Fruit fly (Drosophila melanogaster): ENCODE measurements around the gene Culd.
A peak's percentile ranks its signal among the peaks of the same experiment; 100 is the strongest.

Culd gene

dm6 chr3L:8358138-8358537 lies 2.0 kb upstream of the Culd start:
- peak in 1 of 2 experiments; percentile 39 for TF ChIP-seq foxo (GFP tag; optimal IDR thresholded peaks at IDR 0.05)
- TF ChIP-seq OdsH (GFP tag; optimal IDR thresholded peaks at IDR 0.05): peak; percentile 7
- TF ChIP-seq CG9705 (GFP tag; optimal IDR thresholded peaks at IDR 0.05): peak; percentile 7
- no peak for TF ChIP-seq fru (GFP tag; optimal IDR thresholded peaks at IDR 0.05)
- no peak for TF ChIP-seq Abd-B (GFP tag; optimal IDR thresholded peaks at IDR 0.05)
- TF ChIP-seq dmrt93B (GFP tag; optimal IDR thresholded peaks at IDR 0.05): no peak
- TF ChIP-seq jim (GFP tag; optimal IDR thresholded peaks at IDR 0.05): no peak
- no peak for TF ChIP-seq Sp1 (GFP tag; optimal IDR thresholded peaks at IDR 0.05)
- TF ChIP-seq Vsx2 (GFP tag; optimal IDR thresholded peaks at IDR 0.05; ENCODE audit: partially characterized antibody): no peak

dm6 chr3L:8347346-8347745 lies 8.8 kb downstream of the Culd start:
- TF ChIP-seq usp (GFP tag; optimal IDR thresholded peaks at IDR 0.05): no peak
- TF ChIP-seq OdsH (GFP tag; optimal IDR thresholded peaks at IDR 0.05): peak; percentile 20
- TF ChIP-seq GATAd (GFP tag; optimal IDR thresholded peaks at IDR 0.05): no peak
- TF ChIP-seq Hr83 (GFP tag; optimal IDR thresholded peaks at IDR 0.05; ENCODE audit: poor library complexity, severe bottlenecking): peak; percentile 80

- TF ChIP-seq Jra (GFP tag; optimal IDR thresholded peaks at IDR 0.05) (peak; percentile 62), dmrt93B (GFP tag; optimal IDR thresholded peaks at IDR 0.05) (peak; percentile 72), pan (optimal IDR thresholded peaks at IDR 0.05) (no peak), sv (GFP tag; optimal IDR thresholded peaks at IDR 0.05) (no peak), foxo (GFP tag; optimal IDR thresholded peaks at IDR 0.05) (peak in 1 of 2 experiments; percentile 85), sage (GFP tag; optimal IDR thresholded peaks at IDR 0.05) (no peak), dl (GFP tag; optimal IDR thresholded peaks at IDR 0.05; ENCODE audit: insufficient read depth in 1 of 2, partially characterized antibody in 2 of 2) (no peak), br (GFP tag; optimal IDR thresholded peaks at IDR 0.05) (peak; percentile 49), brk (GFP tag; optimal IDR thresholded peaks at IDR 0.05) (no peak), OdsH (GFP tag; optimal IDR thresholded peaks at IDR 0.05) (peak; percentile 62), Abd-B (GFP tag; optimal IDR thresholded peaks at IDR 0.05) (no peak), fru (GFP tag; optimal IDR thresholded peaks at IDR 0.05) (peak; percentile 75), rgr (GFP tag; optimal IDR thresholded peaks at IDR 0.05) (peak; percentile 80), CG32264 (GFP tag; optimal IDR thresholded peaks at IDR 0.05) (no peak), ey (GFP tag; optimal IDR thresholded peaks at IDR 0.05) (peak; percentile 37), Hr83 (GFP tag; optimal IDR thresholded peaks at IDR 0.05; ENCODE audit: poor library complexity, severe bottlenecking) (peak; percentile 33), h (GFP tag; optimal IDR thresholded peaks at IDR 0.05) (peak; percentile 76), HLH106 (tag; optimal IDR thresholded peaks at IDR 0.05) (peak; percentile 87), CG9705 (GFP tag; optimal IDR thresholded peaks at IDR 0.05) (peak; percentile 64), Rel (GFP tag; optimal IDR thresholded peaks at IDR 0.05) (no peak), Rel (tag; optimal IDR thresholded peaks at IDR 0.05) (peak; percentile 85), psq (GFP tag; optimal IDR thresholded peaks at IDR 0.05) (peak; percentile 79), Sp1 (GFP tag; optimal IDR thresholded peaks at IDR 0.05) (peak; percentile 82)
Measured at dm6 chr3L:8346100-8346980, 9.8 kb downstream of the Culd start, which contains the start of the genes CG7182 and GAPcenA. Gene CG7182 (minus strand): TSS chr3L:8346382. Gene GAPcenA (plus strand): TSS chr3L:8346561.

- TF ChIP-seq lola (GFP tag; optimal IDR thresholded peaks at IDR 0.05) (no peak), CrebA (GFP tag; optimal IDR thresholded peaks at IDR 0.05; ENCODE audit: borderline replicate concordance) (no peak), sage (GFP tag; optimal IDR thresholded peaks at IDR 0.05) (no peak), psq (GFP tag; optimal IDR thresholded peaks at IDR 0.05) (no peak), ey (GFP tag; optimal IDR thresholded peaks at IDR 0.05) (no peak), Vsx2 (GFP tag; optimal IDR thresholded peaks at IDR 0.05; ENCODE audit: partially characterized antibody) (no peak), br (GFP tag; optimal IDR thresholded peaks at IDR 0.05) (no peak), N (GFP tag; optimal IDR thresholded peaks at IDR 0.05) (no peak), h (GFP tag; optimal IDR thresholded peaks at IDR 0.05) (no peak), Hr78 (GFP tag; optimal IDR thresholded peaks at IDR 0.05) (no peak), woc (GFP tag; optimal IDR thresholded peaks at IDR 0.05) (no peak), Jra (GFP tag; optimal IDR thresholded peaks at IDR 0.05) (no peak)
Measured at dm6 chr3L:8345182-8345581, 10.9 kb downstream of the Culd start.
